Fruit fly (Drosophila melanogaster) whole organism, embryonic: ENCODE results near the gene Megf8.

ENCODE experiments used
- Aef1 ChIP-seq: fragments of 200-800 bp; sonication (Bioruptor generic); IDR thresholded peaks from 3 replicates; pipeline ENCODE4 v1.3.6; 2022; ENCODE audit warnings: missing biosample characterization, missing genetic modification characterization
- Atf6 ChIP-seq: fragments of 200-800 bp; sonication (Bioruptor generic); IDR thresholded peaks from 2 replicates; pipeline ENCODE4 v1.3.6; 2022; ENCODE audit warnings: missing biosample characterization, missing genetic modification characterization
- B-H1 ChIP-seq: fragments of 200-800 bp; sonication (Bioruptor generic); IDR thresholded peaks from 3 replicates; pipeline ENCODE4 v1.3.6; 2022; ENCODE audit warnings: missing biosample characterization, missing genetic modification characterization
- CG10267 ChIP-seq: fragments of 200-800 bp; sonication (Bioruptor generic); optimal IDR thresholded peaks from 2 replicates; lab custom pipeline; 2018; ENCODE audit warnings: missing biosample characterization, mild to moderate bottlenecking, missing genetic modification characterization, moderate library complexity
- CG10274 ChIP-seq: fragments of 200-800 bp; sonication (Bioruptor generic); optimal IDR thresholded peaks from 3 replicates; lab custom pipeline; 2017; ENCODE audit warnings: missing biosample characterization, mild to moderate bottlenecking, missing genetic modification characterization
- CG10431 ChIP-seq: fragments of 200-800 bp; sonication (Bioruptor generic); optimal IDR thresholded peaks from 3 replicates; lab custom pipeline; 2018; ENCODE audit warnings: missing biosample characterization, mild to moderate bottlenecking, missing genetic modification characterization
- CG11504 ChIP-seq: fragments of 200-800 bp; sonication (Bioruptor generic); optimal IDR thresholded peaks from 3 replicates; lab custom pipeline; 2019; ENCODE audit warnings: missing biosample characterization, mild to moderate bottlenecking, missing genetic modification characterization, moderate library complexity
- CG12391 ChIP-seq: fragments of 200-800 bp; sonication (Bioruptor generic); optimal IDR thresholded peaks from 3 replicates; lab custom pipeline; 2018; ENCODE audit warnings: missing biosample characterization, mild to moderate bottlenecking, missing genetic modification characterization, moderate library complexity
- CG12769 ChIP-seq: fragments of 200-800 bp; sonication (Bioruptor generic); optimal IDR thresholded peaks from 2 replicates; lab custom pipeline; 2019; ENCODE audit warnings: missing biosample characterization, mild to moderate bottlenecking, missing genetic modification characterization, moderate library complexity
- CG13624 ChIP-seq: fragments of 200-800 bp; sonication (Bioruptor generic); optimal IDR thresholded peaks from 2 replicates; lab custom pipeline; 2016; ENCODE audit warnings: missing biosample characterization, missing genetic modification characterization
- CG13894 ChIP-seq: fragments of 200-800 bp; sonication (Bioruptor generic); optimal IDR thresholded peaks from 3 replicates; lab custom pipeline; 2018; ENCODE audit warnings: missing biosample characterization, mild to moderate bottlenecking, missing genetic modification characterization, moderate library complexity
- CG14441 ChIP-seq: fragments of 200-800 bp; sonication (Bioruptor generic); IDR thresholded peaks from 2 replicates; pipeline ENCODE4 v1.3.6; 2022; ENCODE audit warnings: missing biosample characterization, missing genetic modification characterization
- CG1647 ChIP-seq: fragments of 200-800 bp; sonication (Bioruptor generic); optimal IDR thresholded peaks from 3 replicates; lab custom pipeline; 2016; ENCODE audit warnings: missing biosample characterization, missing genetic modification characterization
- CG17612 ChIP-seq: fragments of 200-800 bp; sonication (Bioruptor generic); IDR thresholded peaks from 2 replicates; pipeline ENCODE4 v1.3.6; 2022; ENCODE audit warnings: missing biosample characterization, missing genetic modification characterization
- CG30020 ChIP-seq: fragments of 200-800 bp; optimal IDR thresholded peaks from 2 replicates; lab custom pipeline; 2019; ENCODE audit warnings: missing biosample characterization, mild to moderate bottlenecking, missing genetic modification characterization, moderate library complexity
- CG7556 ChIP-seq: fragments of 200-800 bp; sonication (Bioruptor generic); optimal IDR thresholded peaks from 2 replicates; lab custom pipeline; 2017; ENCODE audit warnings: missing biosample characterization, mild to moderate bottlenecking, missing genetic modification characterization
- CG8089 ChIP-seq: fragments of 200-800 bp; sonication (Bioruptor generic); optimal IDR thresholded peaks from 3 replicates; lab custom pipeline; 2016; ENCODE audit warnings: missing biosample characterization, missing genetic modification characterization
- CG8359 ChIP-seq: fragments of 200-800 bp; sonication (Bioruptor generic); optimal IDR thresholded peaks from 2 replicates; lab custom pipeline; 2017; ENCODE audit warnings: missing biosample characterization, mild to moderate bottlenecking, missing genetic modification characterization, borderline replicate concordance
- CG8388 ChIP-seq: fragments of 200-800 bp; sonication (Bioruptor generic); optimal IDR thresholded peaks from 2 replicates; lab custom pipeline; 2019; ENCODE audit warnings: missing biosample characterization, mild to moderate bottlenecking, missing genetic modification characterization, moderate library complexity
- CG8924 ChIP-seq: fragments of 200-800 bp; optimal IDR thresholded peaks from 3 replicates; lab custom pipeline; 2019; ENCODE audit warnings: missing biosample characterization, mild to moderate bottlenecking, missing genetic modification characterization, moderate library complexity
- D ChIP-seq, 2 experiments: fragments of 200-800 bp in 1 of 2; fragments of >200 bp in 1 of 2; sonication (Bioruptor generic) in 1 of 2; optimal IDR thresholded peaks; 2 replicates in 1 of 2; 3 replicates in 1 of 2; lab custom pipeline; 2017; ENCODE audit warnings: mild to moderate bottlenecking in 1 of 2, missing biosample characterization in 1 of 2, missing genetic modification characterization in 1 of 2, missing genetic modification reagents in 1 of 2
- Dbx ChIP-seq: fragments of 200-800 bp; sonication (Bioruptor generic); IDR thresholded peaks from 3 replicates; pipeline ENCODE4 v1.3.6; 2022; ENCODE audit warnings: missing biosample characterization, missing genetic modification characterization
- Dp ChIP-seq: fragments of 200-800 bp; sonication (Bioruptor generic); optimal IDR thresholded peaks from 2 replicates; lab custom pipeline; 2018; ENCODE audit warnings: missing biosample characterization, mild to moderate bottlenecking, missing genetic modification characterization, moderate library complexity
- Fer3 ChIP-seq: fragments of 200-800 bp; sonication (Bioruptor generic); optimal IDR thresholded peaks from 2 replicates; lab custom pipeline; 2018; ENCODE audit warnings: missing biosample characterization, mild to moderate bottlenecking, missing genetic modification characterization, moderate library complexity
- Gsc ChIP-seq: fragments of 200-800 bp; sonication (Bioruptor generic); IDR thresholded peaks from 2 replicates; pipeline ENCODE4 v1.3.6; 2022; ENCODE audit warnings: missing biosample characterization, missing genetic modification characterization
- Hey ChIP-seq: fragments of 200-800 bp; sonication (Bioruptor generic); optimal IDR thresholded peaks from 3 replicates; lab custom pipeline; 2018; ENCODE audit warnings: missing biosample characterization, mild to moderate bottlenecking, missing genetic modification characterization
- Kr ChIP-seq: fragments of 200-800 bp; sonication (Bioruptor generic); optimal IDR thresholded peaks from 2 replicates; lab custom pipeline; 2017; ENCODE audit warnings: missing biosample characterization, mild to moderate bottlenecking, missing genetic modification characterization
- Opbp ChIP-seq: fragments of 200-800 bp; sonication (Bioruptor generic); IDR thresholded peaks from 3 replicates; pipeline ENCODE4 v1.3.6; 2022; ENCODE audit warnings: missing biosample characterization, missing genetic modification characterization; ENCODE audit not compliant: partially characterized antibody
- Sin3A ChIP-seq: fragments of >200 bp; optimal IDR thresholded peaks from 2 replicates; lab custom pipeline; 2018
- TFAM ChIP-seq: fragments of 200-800 bp; sonication (Bioruptor generic); optimal IDR thresholded peaks from 2 replicates; lab custom pipeline; 2017; ENCODE audit warnings: missing biosample characterization, missing genetic modification characterization, inconsistent platforms
- Trl ChIP-seq, 3 experiments: fragments of >200 bp in 2 of 3; fragments of 200-800 bp in 1 of 3; sonication (Bioruptor generic) in 1 of 3; optimal IDR thresholded peaks; 2 replicates in 1 of 3; 3 replicates in 2 of 3; lab custom pipeline; 2016 to 2017; ENCODE audit warnings: missing biosample characterization in 1 of 3, missing genetic modification characterization in 1 of 3
- Xbp1 ChIP-seq: fragments of 200-800 bp; sonication (Bioruptor generic); optimal IDR thresholded peaks from 3 replicates; lab custom pipeline; 2016; ENCODE audit warnings: missing biosample characterization, mild to moderate bottlenecking, missing genetic modification characterization
- bigmax ChIP-seq: fragments of 200-800 bp; sonication (Bioruptor generic); optimal IDR thresholded peaks from 2 replicates; lab custom pipeline; 2018; ENCODE audit warnings: missing biosample characterization, mild to moderate bottlenecking, missing genetic modification characterization
- chif ChIP-seq, 2 experiments: fragments of 200-800 bp; sonication (Bioruptor generic); optimal IDR thresholded peaks; 3 replicates each; lab custom pipeline; 2016; ENCODE audit warnings: missing biosample characterization in 2 of 2, missing genetic modification characterization in 2 of 2
- danr ChIP-seq: fragments of 200-800 bp; sonication (Bioruptor generic); IDR thresholded peaks from 2 replicates; pipeline ENCODE4 v1.3.6; 2022; ENCODE audit warnings: missing biosample characterization, missing genetic modification characterization
- fd96Cb ChIP-seq: fragments of 200-800 bp; sonication (Bioruptor generic); optimal IDR thresholded peaks from 2 replicates; lab custom pipeline; 2018; ENCODE audit warnings: missing biosample characterization, mild to moderate bottlenecking, missing genetic modification characterization, moderate library complexity
- insv ChIP-seq, 2 experiments: fragments of 200-800 bp; sonication (Bioruptor generic); optimal IDR thresholded peaks; 3 replicates each; lab custom pipeline; 2016 to 2018; ENCODE audit warnings: missing biosample characterization in 2 of 2, missing genetic modification characterization in 2 of 2
- jumu ChIP-seq: fragments of 200-800 bp; sonication (Bioruptor generic); optimal IDR thresholded peaks from 3 replicates; lab custom pipeline; 2016; ENCODE audit warnings: missing biosample characterization, missing genetic modification characterization
- lbe ChIP-seq: fragments of 200-800 bp; sonication (Bioruptor generic); optimal IDR thresholded peaks from 2 replicates; lab custom pipeline; 2016; ENCODE audit warnings: missing biosample characterization, mild to moderate bottlenecking, missing genetic modification characterization
- luna ChIP-seq: fragments of 200-800 bp; sonication (Bioruptor generic); optimal IDR thresholded peaks from 2 replicates; lab custom pipeline; 2016; ENCODE audit warnings: missing biosample characterization, missing genetic modification characterization
- mam ChIP-seq: fragments of 200-800 bp; sonication (Bioruptor generic); optimal IDR thresholded peaks from 3 replicates; lab custom pipeline; 2016; ENCODE audit warnings: missing biosample characterization, missing genetic modification characterization
- nom ChIP-seq: fragments of 200-800 bp; sonication (Bioruptor generic); optimal IDR thresholded peaks from 2 replicates; lab custom pipeline; 2017; ENCODE audit warnings: missing biosample characterization, missing genetic modification characterization, mild to moderate bottlenecking, moderate library complexity, missing genetic modification reagents
- pan ChIP-seq, 4 experiments: fragments of >200 bp in 3 of 4; fragments of 200-800 bp in 1 of 4; sonication (Bioruptor generic) in 1 of 4; optimal IDR thresholded peaks in 3 of 4; IDR thresholded peaks in 1 of 4; 2 replicates each; pipeline versions ENCODE4 v1.3.6 to Lab custom; 2017 to 2022; ENCODE audit warnings: missing biosample characterization in 2 of 4, missing genetic modification characterization in 2 of 4, mixed read lengths in 1 of 4
- run ChIP-seq: fragments of 200-800 bp; sonication (Bioruptor generic); optimal IDR thresholded peaks from 3 replicates; lab custom pipeline; 2018; ENCODE audit warnings: missing biosample characterization, mild to moderate bottlenecking, missing genetic modification characterization
- salm ChIP-seq: fragments of 200-800 bp; sonication (Bioruptor generic); optimal IDR thresholded peaks from 2 replicates; lab custom pipeline; 2018; ENCODE audit warnings: missing biosample characterization, mild to moderate bottlenecking, missing genetic modification characterization
- trem ChIP-seq: fragments of 200-800 bp; optimal IDR thresholded peaks from 3 replicates; lab custom pipeline; 2019; ENCODE audit warnings: missing biosample characterization, mild to moderate bottlenecking, missing genetic modification characterization, moderate library complexity
- unpg ChIP-seq: fragments of 200-800 bp; sonication (Bioruptor generic); optimal IDR thresholded peaks from 3 replicates; lab custom pipeline; 2018; ENCODE audit warnings: missing biosample characterization, mild to moderate bottlenecking, missing genetic modification characterization, moderate library complexity
- vnd ChIP-seq: fragments of 200-800 bp; sonication (Bioruptor generic); IDR thresholded peaks from 3 replicates; pipeline ENCODE4 v1.3.6; 2022; ENCODE audit warnings: missing biosample characterization, missing genetic modification characterization; ENCODE audit not compliant: partially characterized antibody

Gene Megf8

dm6 chr2L:8082692-8083412 is 39.6 kb downstream of the Megf8 start, which contains the start of gene Mcr (continued):
- TF ChIP-seq CG30020 (tag; lab: Kevin White, UChicago) (no peak), Gsc (no peak), CG8089 (GFP tag; lab: Kevin White, UChicago) (no peak), pan (optimal IDR thresholded peaks at IDR 0.05; lab: Kevin White, UChicago) (no peak), pan (GFP tag; optimal IDR thresholded peaks at IDR 0.05 in 1 of 2, IDR thresholded peaks at IDR 0.05 in 1 of 2) (no peak), CG10431 (no peak), Fer3 (tag; lab: Kevin White, UChicago) (no peak), Hey (tag; lab: Kevin White, UChicago) (no peak), CG10274 (GFP tag; lab: Kevin White, UChicago) (no peak), unpg (GFP tag; lab: Kevin White, UChicago) (no peak), Trl (optimal IDR thresholded peaks at IDR 0.05; lab: Kevin White, UChicago) (no peak), Trl (GFP tag; optimal IDR thresholded peaks at IDR 0.05; lab: Kevin White, UChicago) (no peak), trem (peak; percentile 48), CG7556 (GFP tag; lab: Kevin White, UChicago) (no peak), vnd (no peak), Atf6 (GFP tag; lab: Robert Waterston, UW) (no peak), insv (GFP tag; optimal IDR thresholded peaks at IDR 0.05; lab: Kevin White, UChicago) (no peak), Xbp1 (GFP tag; lab: Kevin White, UChicago) (peak; percentile 33), Dp (GFP tag; lab: Kevin White, UChicago) (peak; percentile 37), fd96Cb (tag; lab: Kevin White, UChicago) (no peak), CG8924 (tag; lab: Kevin White, UChicago) (no peak), nom (GFP tag; lab: Kevin White, UChicago) (no peak), TFAM (no peak), D (optimal IDR thresholded peaks at IDR 0.05; lab: Kevin White, UChicago) (peak; percentile 47), D (GFP tag; optimal IDR thresholded peaks at IDR 0.05; lab: Kevin White, UChicago) (no peak), CG13894 (tag; lab: Kevin White, UChicago) (no peak), chif (GFP tag; optimal IDR thresholded peaks at IDR 0.05; lab: Kevin White, UChicago) (no peak), CG13624 (GFP tag; lab: Kevin White, UChicago) (peak; percentile 45), jumu (no peak), Aef1 (GFP tag; lab: Robert Waterston, UW) (no peak), B-H1 (GFP tag; lab: Robert Waterston, UW) (no peak), CG1647 (GFP tag; lab: Kevin White, UChicago) (no peak), CG12391 (peak; percentile 31), CG10267 (tag; lab: Kevin White, UChicago) (peak; percentile 93), CG14441 (GFP tag; lab: Robert Waterston, UW) (0 out of 2 replicates have a peak, but pooled peaks have one; percentile 12), Sin3A (lab: Kevin White, UChicago) (peak; percentile 85), mam (GFP tag; lab: Kevin White, UChicago) (peak; percentile 18), lbe (GFP tag; lab: Kevin White, UChicago) (no peak), CG8359 (no peak), CG12769 (tag; lab: Kevin White, UChicago) (no peak), CG8388 (GFP tag; lab: Kevin White, UChicago) (no peak), danr (no peak), run (no peak), salm (no peak), CG17612 (no peak), bigmax (GFP tag; lab: Kevin White, UChicago) (no peak), Kr (GFP tag; lab: Kevin White, UChicago) (no peak), Opbp (GFP tag; lab: Robert Waterston, UW) (peak; percentile 50; the same call in 1 of the 3 replicates), Dbx (GFP tag; lab: Robert Waterston, UW) (no peak), luna (GFP tag; lab: Kevin White, UChicago) (no peak), CG11504 (tag; lab: Kevin White, UChicago) (peak; percentile 21)
